Fruit fly (Drosophila melanogaster) whole organism, adult: ENCODE results near the gene CG13856.

Experiments used
- CG11617 ChIP-seq: fragments of 200-800 bp; sonication (Bioruptor generic); optimal IDR thresholded peaks from 2 replicates; lab custom pipeline; 2017; ENCODE audit warnings: mild to moderate bottlenecking, missing biosample characterization, missing genetic modification reagents, missing genetic modification characterization
- CG12768 ChIP-seq: fragments of 200-800 bp; sonication (Bioruptor generic); optimal IDR thresholded peaks from 2 replicates; lab custom pipeline; 2017; ENCODE audit warnings: missing biosample characterization, missing genetic modification characterization, mild to moderate bottlenecking, moderate library complexity, missing genetic modification reagents
- CG1620 ChIP-seq: fragments of 200-800 bp; sonication (Bioruptor generic); optimal IDR thresholded peaks from 2 replicates; lab custom pipeline; 2016; ENCODE audit warnings: missing biosample characterization, missing genetic modification characterization
- CG33017 ChIP-seq: fragments of 200-800 bp; sonication (Bioruptor generic); optimal IDR thresholded peaks from 2 replicates; lab custom pipeline; 2018; ENCODE audit warnings: missing biosample characterization, mild to moderate bottlenecking, missing genetic modification characterization, moderate library complexity
- Crg-1 ChIP-seq: fragments of 200-800 bp; sonication (Bioruptor generic); optimal IDR thresholded peaks from 2 replicates; lab custom pipeline; 2016; ENCODE audit warnings: missing biosample characterization, missing genetic modification characterization
- Hr96 ChIP-seq: fragments of 200-800 bp; sonication (Bioruptor generic); optimal IDR thresholded peaks from 2 replicates; lab custom pipeline; 2016; ENCODE audit warnings: missing biosample characterization, missing genetic modification characterization
- cic ChIP-seq: fragments of 200-800 bp; sonication (Bioruptor generic); optimal IDR thresholded peaks from 2 replicates; lab custom pipeline; 2017; ENCODE audit warnings: missing biosample characterization, mild to moderate bottlenecking, missing genetic modification characterization, moderate library complexity
- cnc ChIP-seq, 2 experiments: fragments of >200 bp; optimal IDR thresholded peaks; 2 replicates each; lab custom pipeline; 2017
- kay ChIP-seq: fragments of 200-800 bp; sonication (Bioruptor generic); peaks from one replicate; lab custom pipeline; 2016; ENCODE audit warnings: missing biosample characterization, missing genetic modification characterization, borderline replicate concordance
- ovo ChIP-seq: fragments of 200-800 bp; sonication (Bioruptor generic); optimal IDR thresholded peaks from 2 replicates; lab custom pipeline; 2016; ENCODE audit warnings: missing biosample characterization, missing genetic modification characterization
- pad ChIP-seq: fragments of 200-800 bp; sonication (Bioruptor generic); optimal IDR thresholded peaks from 3 replicates; lab custom pipeline; 2017; ENCODE audit warnings: missing biosample characterization, missing genetic modification characterization, mild to moderate bottlenecking, moderate library complexity, missing genetic modification reagents
- tj ChIP-seq: fragments of 200-800 bp; sonication (Bioruptor generic); optimal IDR thresholded peaks from 3 replicates; lab custom pipeline; 2017; ENCODE audit warnings: missing biosample characterization, mild to moderate bottlenecking, missing genetic modification characterization, moderate library complexity

DNA sequence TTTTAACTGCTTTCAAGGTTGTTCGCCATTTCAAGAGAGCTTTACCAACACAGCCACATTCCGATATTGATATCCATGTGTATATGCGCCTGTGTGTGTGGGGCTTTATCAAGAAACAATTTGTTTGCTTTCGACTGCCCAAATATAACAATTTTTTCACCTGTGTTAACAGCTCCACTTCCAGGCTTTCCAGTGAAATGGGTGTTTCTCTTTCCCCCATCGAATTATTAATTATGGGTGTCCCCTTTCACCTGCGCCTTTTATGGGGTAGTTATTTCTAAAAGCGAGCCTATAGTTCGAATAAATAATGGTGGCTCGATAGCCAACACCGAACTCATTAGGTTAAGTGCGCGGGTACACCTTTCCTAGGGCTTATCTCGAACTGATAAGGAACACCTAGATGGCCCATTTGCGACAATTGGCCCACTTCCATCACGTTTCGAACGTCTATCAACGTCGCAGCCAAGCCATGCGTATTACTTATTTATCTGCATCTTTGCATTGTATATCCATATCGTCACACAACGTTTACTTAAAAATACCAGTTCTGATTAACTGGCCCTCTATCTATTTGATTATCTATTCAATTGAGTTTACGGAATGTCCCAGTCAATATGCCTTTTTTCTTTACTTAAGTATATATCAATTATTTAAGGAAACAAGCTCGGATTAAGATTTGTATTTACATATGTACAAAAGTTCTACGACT lies 9.6 kb downstream of the CG13856 start:
- TF ChIP-seq tj (GFP tag; lab: Kevin White, UChicago), result no peak
- TF ChIP-seq CG33017 (tag; lab: Kevin White, UChicago), result no peak
- no peak for TF ChIP-seq Crg-1
- no peak for TF ChIP-seq pad (GFP tag; lab: Kevin White, UChicago)
- peak; percentile 55 for TF ChIP-seq cic (GFP tag; lab: Kevin White, UChicago)
- TF ChIP-seq kay (GFP tag; lab: Kevin White, UChicago), result peak; percentile 14
- TF ChIP-seq CG1620 (GFP tag; lab: Kevin White, UChicago), result no peak
- TF ChIP-seq Hr96 (GFP tag; lab: Kevin White, UChicago), result peak; percentile 12
- no peak for TF ChIP-seq ovo (GFP tag; lab: Kevin White, UChicago)
- TF ChIP-seq CG12768 (GFP tag; lab: Kevin White, UChicago), result peak; percentile 7
- no peak for TF ChIP-seq cnc (optimal IDR thresholded peaks at IDR 0.05; lab: Kevin White, UChicago)
- no peak for TF ChIP-seq CG11617 (GFP tag; lab: Kevin White, UChicago)
